Fruit fly (Drosophila melanogaster) whole organism, adult: ENCODE results near the gene CG17329.

Source experiments
- CG11617 ChIP-seq: fragments of 200-800 bp; sonication (Bioruptor generic); optimal IDR thresholded peaks from 2 replicates; lab custom pipeline; 2017; ENCODE audit warnings: mild to moderate bottlenecking, missing biosample characterization, missing genetic modification reagents, missing genetic modification characterization
- CG12768 ChIP-seq: fragments of 200-800 bp; sonication (Bioruptor generic); optimal IDR thresholded peaks from 2 replicates; lab custom pipeline; 2017; ENCODE audit warnings: missing biosample characterization, missing genetic modification characterization, mild to moderate bottlenecking, moderate library complexity, missing genetic modification reagents
- CG14711 ChIP-seq: fragments of 200-800 bp; sonication (Bioruptor generic); optimal IDR thresholded peaks from 2 replicates; lab custom pipeline; 2018; ENCODE audit warnings: missing biosample characterization, mild to moderate bottlenecking, missing genetic modification characterization, moderate library complexity
- CG33017 ChIP-seq: fragments of 200-800 bp; sonication (Bioruptor generic); optimal IDR thresholded peaks from 2 replicates; lab custom pipeline; 2018; ENCODE audit warnings: missing biosample characterization, mild to moderate bottlenecking, missing genetic modification characterization, moderate library complexity
- Clk ChIP-seq: fragments of 200-800 bp; sonication (Bioruptor generic); optimal IDR thresholded peaks from 2 replicates; lab custom pipeline; 2017; ENCODE audit warnings: missing biosample characterization, missing genetic modification characterization
- Mnt ChIP-seq: fragments of 200-800 bp; sonication (Bioruptor generic); optimal IDR thresholded peaks from 2 replicates; lab custom pipeline; 2016; ENCODE audit warnings: missing biosample characterization, mild to moderate bottlenecking, missing genetic modification characterization
- tj ChIP-seq: fragments of 200-800 bp; sonication (Bioruptor generic); optimal IDR thresholded peaks from 3 replicates; lab custom pipeline; 2017; ENCODE audit warnings: missing biosample characterization, mild to moderate bottlenecking, missing genetic modification characterization, moderate library complexity

- TF ChIP-seq tj (GFP tag; lab: Kevin White, UChicago) (no peak), Mnt (peak; percentile 1), CG11617 (GFP tag; lab: Kevin White, UChicago) (no peak), CG12768 (no peak), CG14711 (no peak), CG33017 (tag; lab: Kevin White, UChicago) (no peak), Clk (GFP tag; lab: Kevin White, UChicago) (no peak)
Observed at dm6 chr2L:16256118-16256435, 35.0 kb upstream of the CG17329 start.
